Fruit fly (Drosophila melanogaster) whole organism, embryonic: ENCODE results near the gene CG7627.

ENCODE experiments used
- Bgb ChIP-seq: fragments of 200-800 bp; sonication (Bioruptor generic); IDR thresholded peaks from 2 replicates; pipeline ENCODE4 v1.3.6; 2022; ENCODE audit warnings: missing biosample characterization, missing genetic modification characterization; ENCODE audit not compliant: partially characterized antibody
- BtbVII ChIP-seq: fragments of 200-800 bp; sonication (Bioruptor generic); optimal IDR thresholded peaks from 3 replicates; lab custom pipeline; 2017; ENCODE audit warnings: missing biosample characterization, mild to moderate bottlenecking, missing genetic modification characterization
- CG10431 ChIP-seq: fragments of 200-800 bp; sonication (Bioruptor generic); optimal IDR thresholded peaks from 3 replicates; lab custom pipeline; 2018; ENCODE audit warnings: missing biosample characterization, mild to moderate bottlenecking, missing genetic modification characterization
- CG12104 ChIP-seq: fragments of 200-800 bp; sonication (Bioruptor generic); optimal IDR thresholded peaks from 3 replicates; lab custom pipeline; 2016; ENCODE audit warnings: missing biosample characterization, missing genetic modification characterization
- CG12659 ChIP-seq: fragments of 200-800 bp; sonication (Bioruptor generic); optimal IDR thresholded peaks from 3 replicates; lab custom pipeline; 2017; ENCODE audit warnings: mild to moderate bottlenecking, missing biosample characterization, missing genetic modification reagents, missing genetic modification characterization
- CG14965 ChIP-seq: fragments of 200-800 bp; sonication (Bioruptor generic); optimal IDR thresholded peaks from 2 replicates; lab custom pipeline; 2016; ENCODE audit warnings: missing biosample characterization, missing genetic modification characterization, borderline replicate concordance
- CG1603 ChIP-seq: fragments of 200-800 bp; sonication (Bioruptor generic); optimal IDR thresholded peaks from 2 replicates; lab custom pipeline; 2019; ENCODE audit warnings: missing biosample characterization, mild to moderate bottlenecking, missing genetic modification characterization, moderate library complexity
- CG17328 ChIP-seq: fragments of 200-800 bp; sonication (Bioruptor generic); IDR thresholded peaks from 2 replicates; pipeline ENCODE4 v1.3.6; 2022; ENCODE audit warnings: missing biosample characterization, missing genetic modification characterization
- CG17612 ChIP-seq: fragments of 200-800 bp; sonication (Bioruptor generic); IDR thresholded peaks from 2 replicates; pipeline ENCODE4 v1.3.6; 2022; ENCODE audit warnings: missing biosample characterization, missing genetic modification characterization
- CG17912 ChIP-seq: fragments of 200-800 bp; sonication (Bioruptor generic); optimal IDR thresholded peaks from 2 replicates; lab custom pipeline; 2018; ENCODE audit warnings: missing biosample characterization, mild to moderate bottlenecking, missing genetic modification characterization
- CG1832 ChIP-seq: fragments of 200-800 bp; sonication (Bioruptor generic); optimal IDR thresholded peaks from 2 replicates; lab custom pipeline; 2017; ENCODE audit warnings: missing biosample characterization, mild to moderate bottlenecking, missing genetic modification characterization, inconsistent platforms
- CG2199 ChIP-seq: fragments of 200-800 bp; sonication (Bioruptor generic); IDR thresholded peaks from 3 replicates; pipeline ENCODE4 v1.3.6; 2022; ENCODE audit warnings: missing biosample characterization, missing genetic modification characterization
- CG2678 ChIP-seq: fragments of 200-800 bp; sonication (Bioruptor generic); optimal IDR thresholded peaks from 3 replicates; lab custom pipeline; 2019; ENCODE audit warnings: missing biosample characterization, mild to moderate bottlenecking, missing genetic modification characterization, moderate library complexity
- CG3065 ChIP-seq: fragments of 200-800 bp; sonication (Bioruptor generic); optimal IDR thresholded peaks from 2 replicates; lab custom pipeline; 2016; ENCODE audit warnings: missing biosample characterization, missing genetic modification characterization
- CG3407 ChIP-seq: fragments of 200-800 bp; sonication (Bioruptor generic); optimal IDR thresholded peaks from 2 replicates; lab custom pipeline; 2018; ENCODE audit warnings: missing biosample characterization, mild to moderate bottlenecking, missing genetic modification characterization
- CG3838 ChIP-seq: fragments of 200-800 bp; sonication (Bioruptor generic); optimal IDR thresholded peaks from 3 replicates; lab custom pipeline; 2016; ENCODE audit warnings: missing biosample characterization, missing genetic modification characterization
- CG4282 ChIP-seq: fragments of 200-800 bp; sonication (Bioruptor generic); optimal IDR thresholded peaks from 2 replicates; lab custom pipeline; 2016; ENCODE audit warnings: missing biosample characterization, missing genetic modification characterization
- CG43689 ChIP-seq: fragments of 200-800 bp; sonication (Bioruptor generic); IDR thresholded peaks from 2 replicates; pipeline ENCODE4 v1.3.6; 2022; ENCODE audit warnings: missing biosample characterization, missing genetic modification characterization
- CG4854 ChIP-seq: fragments of 200-800 bp; sonication (Bioruptor generic); optimal IDR thresholded peaks from 2 replicates; lab custom pipeline; 2016; ENCODE audit warnings: missing biosample characterization, missing genetic modification characterization, inconsistent platforms
- CG7372 ChIP-seq: fragments of 200-800 bp; sonication (Bioruptor generic); IDR thresholded peaks from 2 replicates; pipeline ENCODE4 v1.3.6; 2022; ENCODE audit warnings: missing biosample characterization, missing genetic modification characterization
- CG8290 ChIP-seq, 3 experiments: fragments of 200-800 bp; sonication (Bioruptor generic); optimal IDR thresholded peaks; 2 replicates each; lab custom pipeline; 2016 to 2019; ENCODE audit warnings: missing biosample characterization in 3 of 3, missing genetic modification characterization in 3 of 3, mild to moderate bottlenecking in 2 of 3, moderate library complexity in 1 of 3
- CG8359 ChIP-seq: fragments of 200-800 bp; sonication (Bioruptor generic); optimal IDR thresholded peaks from 2 replicates; lab custom pipeline; 2017; ENCODE audit warnings: missing biosample characterization, mild to moderate bottlenecking, missing genetic modification characterization, borderline replicate concordance
- Dip2 ChIP-seq: fragments of 200-800 bp; sonication (Bioruptor generic); IDR thresholded peaks from 2 replicates; pipeline ENCODE4 v1.3.6; 2022; ENCODE audit warnings: missing biosample characterization, missing genetic modification characterization
- Ets65A ChIP-seq: fragments of 200-800 bp; sonication (Bioruptor generic); peaks from one replicate; lab custom pipeline; 2016; ENCODE audit warnings: missing biosample characterization, missing genetic modification characterization
- Fer3 ChIP-seq: fragments of 200-800 bp; sonication (Bioruptor generic); optimal IDR thresholded peaks from 2 replicates; lab custom pipeline; 2018; ENCODE audit warnings: missing biosample characterization, mild to moderate bottlenecking, missing genetic modification characterization, moderate library complexity
- H2.0 ChIP-seq: fragments of 200-800 bp; sonication (Bioruptor generic); IDR thresholded peaks from 2 replicates; pipeline ENCODE4 v1.3.6; 2022; ENCODE audit warnings: missing biosample characterization, missing genetic modification characterization
- Meics ChIP-seq: fragments of 200-800 bp; sonication (Bioruptor generic); optimal IDR thresholded peaks from 2 replicates; lab custom pipeline; 2017; ENCODE audit warnings: missing biosample characterization, mild to moderate bottlenecking, missing genetic modification characterization
- Nf-YB ChIP-seq: fragments of 200-800 bp; sonication (Bioruptor generic); optimal IDR thresholded peaks from 3 replicates; lab custom pipeline; 2019; ENCODE audit warnings: missing biosample characterization, mild to moderate bottlenecking, missing genetic modification characterization, moderate library complexity
- Optix ChIP-seq: fragments of 200-800 bp; sonication (Bioruptor generic); IDR thresholded peaks from 3 replicates; pipeline ENCODE4 v1.3.6; 2022; ENCODE audit warnings: missing biosample characterization, missing genetic modification characterization
- Ptx1 ChIP-seq: fragments of 200-800 bp; sonication (Bioruptor generic); IDR thresholded peaks from 2 replicates; pipeline ENCODE4 v1.3.6; 2022; ENCODE audit warnings: missing biosample characterization, missing genetic modification characterization
- Spps ChIP-seq: fragments of 200-800 bp; sonication (Bioruptor generic); optimal IDR thresholded peaks from 2 replicates; lab custom pipeline; 2018; ENCODE audit warnings: missing biosample characterization, mild to moderate bottlenecking, missing genetic modification characterization
- Taf1 ChIP-seq: fragments of 200-800 bp; sonication (Bioruptor generic); IDR thresholded peaks from 2 replicates; pipeline ENCODE4 v1.3.6; 2022; ENCODE audit warnings: missing biosample characterization, missing genetic modification characterization
- Usf ChIP-seq: fragments of 200-800 bp; sonication (Bioruptor generic); optimal IDR thresholded peaks from 2 replicates; lab custom pipeline; 2017; ENCODE audit warnings: missing genotype, missing biosample characterization, missing genetic modification characterization
- YL-1 ChIP-seq: fragments of 200-800 bp; sonication (Bioruptor generic); optimal IDR thresholded peaks from 3 replicates; lab custom pipeline; 2017; ENCODE audit warnings: missing biosample characterization, mild to moderate bottlenecking, missing genetic modification characterization
- cad ChIP-seq: fragments of >200 bp; optimal IDR thresholded peaks from 2 replicates; lab custom pipeline; 2017; ENCODE audit warnings: missing biosample characterization, missing genetic modification characterization
- chinmo ChIP-seq: fragments of 200-800 bp; sonication (Bioruptor generic); IDR thresholded peaks from 4 replicates; pipeline ENCODE4 v1.3.6; 2022; ENCODE audit warnings: missing biosample characterization, missing genetic modification characterization; ENCODE audit not compliant: partially characterized antibody
- ci ChIP-seq: fragments of 200-800 bp; sonication (Bioruptor generic); IDR thresholded peaks from 3 replicates; pipeline ENCODE4 v1.3.6; 2022; ENCODE audit warnings: missing biosample characterization, missing genetic modification characterization
- dimm ChIP-seq: fragments of 200-800 bp; sonication (Bioruptor generic); IDR thresholded peaks from 2 replicates; pipeline ENCODE4 v1.3.6; 2022; ENCODE audit warnings: missing biosample characterization, missing genetic modification characterization
- dmrt99B ChIP-seq: fragments of 200-800 bp; sonication (Bioruptor generic); optimal IDR thresholded peaks from 2 replicates; lab custom pipeline; 2018; ENCODE audit warnings: missing biosample characterization, mild to moderate bottlenecking, missing genetic modification characterization, moderate library complexity
- fd102C ChIP-seq: fragments of 200-800 bp; sonication (Bioruptor generic); optimal IDR thresholded peaks from 2 replicates; lab custom pipeline; 2018; ENCODE audit warnings: missing biosample characterization, mild to moderate bottlenecking, missing genetic modification characterization, moderate library complexity
- gsb ChIP-seq: fragments of 200-800 bp; sonication (Bioruptor generic); IDR thresholded peaks from 2 replicates; pipeline ENCODE4 v1.3.6; 2022; ENCODE audit warnings: missing biosample characterization, missing genetic modification characterization
- jing ChIP-seq: fragments of 200-800 bp; sonication (Bioruptor generic); optimal IDR thresholded peaks from 2 replicates; lab custom pipeline; 2018; ENCODE audit warnings: missing biosample characterization, mild to moderate bottlenecking, missing genetic modification characterization
- lola ChIP-seq, 3 experiments: fragments of >200 bp in 2 of 3; fragments of 200-800 bp in 1 of 3; sonication (Bioruptor generic) in 1 of 3; optimal IDR thresholded peaks; 2 replicates each; lab custom pipeline; 2017 to 2019; ENCODE audit warnings: missing biosample characterization in 3 of 3, missing genetic modification characterization in 3 of 3, mild to moderate bottlenecking in 1 of 3, moderate library complexity in 1 of 3
- pho ChIP-seq: fragments of 200-800 bp; sonication (Bioruptor generic); optimal IDR thresholded peaks from 2 replicates; lab custom pipeline; 2016; ENCODE audit warnings: missing biosample characterization, missing genetic modification characterization
- prd ChIP-seq, 3 experiments: fragments of >200 bp in 2 of 3; fragments of 200-800 bp in 1 of 3; sonication (Bioruptor generic) in 1 of 3; optimal IDR thresholded peaks in 2 of 3; IDR thresholded peaks in 1 of 3; 2 replicates in 2 of 3; 3 replicates in 1 of 3; pipeline versions ENCODE4 v1.3.6 to Lab custom; 2017 to 2022; ENCODE audit warnings: missing biosample characterization in 1 of 3, missing genetic modification characterization in 1 of 3
- row ChIP-seq: fragments of 200-800 bp; sonication (Bioruptor generic); IDR thresholded peaks from 3 replicates; pipeline ENCODE4 v1.3.6; 2022; ENCODE audit warnings: missing biosample characterization, missing genetic modification characterization
- slou ChIP-seq: fragments of 200-800 bp; sonication (Bioruptor generic); optimal IDR thresholded peaks from 3 replicates; lab custom pipeline; 2016; ENCODE audit warnings: missing biosample characterization, missing genetic modification characterization
- stc ChIP-seq: fragments of 200-800 bp; sonication (Bioruptor generic); IDR thresholded peaks from 2 replicates; pipeline ENCODE4 v1.3.6; 2022; ENCODE audit warnings: missing biosample characterization, missing genetic modification characterization
- tin ChIP-seq: fragments of 200-800 bp; sonication (Bioruptor generic); optimal IDR thresholded peaks from 3 replicates; lab custom pipeline; 2016; ENCODE audit warnings: missing biosample characterization, missing genetic modification characterization
- tup ChIP-seq: fragments of 200-800 bp; sonication (Bioruptor generic); optimal IDR thresholded peaks from 2 replicates; lab custom pipeline; 2016; ENCODE audit warnings: missing biosample characterization, mild to moderate bottlenecking, missing genetic modification characterization, moderate library complexity
- twi ChIP-seq: fragments of 200-800 bp; optimal IDR thresholded peaks from 2 replicates; lab custom pipeline; 2019; ENCODE audit warnings: missing biosample characterization, mild to moderate bottlenecking, missing genetic modification characterization, moderate library complexity

CG7627 gene

dm6 chr2L:8333185-8333584, 29.1 kb downstream of the CG7627 start (continued):
- TF ChIP-seq Fer3 (tag; lab: Kevin White, UChicago), result peak; percentile 15
- peak; percentile 54 for TF ChIP-seq Meics (GFP tag; lab: Kevin White, UChicago)
- TF ChIP-seq Ets65A, result peak; percentile 27
- TF ChIP-seq fd102C (GFP tag; lab: Kevin White, UChicago), result no peak
- no peak for TF ChIP-seq CG7372 (GFP tag; lab: Robert Waterston, UW)
- TF ChIP-seq CG4282 (GFP tag; lab: Kevin White, UChicago), result no peak
- no peak for TF ChIP-seq ci
- TF ChIP-seq Ptx1, result no peak
- no peak for TF ChIP-seq CG17328
- TF ChIP-seq row, result 0 out of 3 replicates have a peak, but pooled peaks have one; percentile 34
- TF ChIP-seq chinmo (GFP tag; lab: Robert Waterston, UW), result no peak
- TF ChIP-seq slou (GFP tag; lab: Kevin White, UChicago), result no peak
- no peak for TF ChIP-seq Bgb (GFP tag; lab: Robert Waterston, UW)
- no peak for TF ChIP-seq BtbVII (GFP tag; lab: Kevin White, UChicago)
- TF ChIP-seq CG1832 (GFP tag; lab: Kevin White, UChicago), result no peak
- TF ChIP-seq Spps (tag; lab: Kevin White, UChicago), result no peak
- no peak for TF ChIP-seq stc (GFP tag; lab: Robert Waterston, UW)
- no peak for TF ChIP-seq Dip2 (GFP tag; lab: Robert Waterston, UW)
- TF ChIP-seq dimm, result no peak
- TF ChIP-seq CG17612 (GFP tag; lab: Robert Waterston, UW), result no peak
- peak; percentile 6 for TF ChIP-seq CG12659 (GFP tag; lab: Kevin White, UChicago)
- TF ChIP-seq prd (optimal IDR thresholded peaks at IDR 0.05; lab: Kevin White, UChicago), result no peak
- no peak for TF ChIP-seq prd (GFP tag; IDR thresholded peaks at IDR 0.05; lab: Robert Waterston, UW)
- no peak for TF ChIP-seq Usf (GFP tag; lab: Kevin White, UChicago)
- no peak for TF ChIP-seq pho (GFP tag; lab: Kevin White, UChicago)
- no peak for TF ChIP-seq CG8290 (GFP tag; optimal IDR thresholded peaks at IDR 0.05; lab: Kevin White, UChicago)
- no peak for TF ChIP-seq CG8290 (tag; optimal IDR thresholded peaks at IDR 0.05; lab: Kevin White, UChicago)
- TF ChIP-seq CG2678 (tag; lab: Kevin White, UChicago), result peak; percentile 62
- TF ChIP-seq CG3407 (GFP tag; lab: Kevin White, UChicago), result no peak
- TF ChIP-seq lola (GFP tag; optimal IDR thresholded peaks at IDR 0.05; lab: Kevin White, UChicago), result no peak
- peak; percentile 33 for TF ChIP-seq dmrt99B
- no peak for TF ChIP-seq CG4854 (GFP tag; lab: Kevin White, UChicago)
- no peak for TF ChIP-seq gsb (GFP tag; lab: Robert Waterston, UW)
- TF ChIP-seq CG8359 (GFP tag; lab: Kevin White, UChicago), result no peak
- TF ChIP-seq CG12104 (GFP tag; lab: Kevin White, UChicago), result no peak
- TF ChIP-seq twi (tag; lab: Kevin White, UChicago), result no peak
- TF ChIP-seq CG43689 (GFP tag; lab: Robert Waterston, UW), result no peak
- no peak for TF ChIP-seq cad (GFP tag; lab: Kevin White, UChicago)
- TF ChIP-seq CG3838 (GFP tag; lab: Kevin White, UChicago), result no peak
- TF ChIP-seq CG3065 (GFP tag; lab: Kevin White, UChicago), result no peak
- TF ChIP-seq Nf-YB (GFP tag; lab: Kevin White, UChicago), result no peak
- TF ChIP-seq tup (GFP tag; lab: Kevin White, UChicago), result no peak
- TF ChIP-seq Taf1 (GFP tag; lab: Robert Waterston, UW), result no peak
- no peak for TF ChIP-seq CG2199 (GFP tag; lab: Robert Waterston, UW)
- TF ChIP-seq H2.0 (GFP tag; lab: Robert Waterston, UW), result no peak
- no peak for TF ChIP-seq Optix
- TF ChIP-seq CG14965 (GFP tag; lab: Kevin White, UChicago), result no peak
- no peak for TF ChIP-seq CG1603 (tag; lab: Kevin White, UChicago)
- TF ChIP-seq tin, result no peak
- TF ChIP-seq CG17912 (GFP tag; lab: Kevin White, UChicago), result no peak
- no peak for TF ChIP-seq YL-1 (GFP tag; lab: Kevin White, UChicago)
- no peak for TF ChIP-seq jing
- no peak for TF ChIP-seq CG10431
